Worm (Caenorhabditis elegans): ENCODE measurements around the gene srj-52.
"Not testable (repeated sequence)": the region's sequence is repeated elsewhere in the genome, so short reads cannot be mapped to it uniquely, and the experiment has no call there.

Gene srj-52

ce11 chrV:712882-713281, 17.1 kb upstream of the srj-52 start, which contains the start of gene cyp-33C11:
Gene cyp-33C11 (minus strand): TSS chrV:712982.
- TF ChIP-seq F37B4.10 (GFP tag; IDR thresholded peaks at IDR 0.05) (no peak), egrh-3 (GFP tag; IDR thresholded peaks at IDR 0.05) (no peak), ztf-6 (GFP tag; IDR thresholded peaks at IDR 0.05) (no peak), F57A8.1 (GFP tag; optimal IDR thresholded peaks at IDR 0.05) (no peak), lsy-27 (tag; optimal IDR thresholded peaks at IDR 0.05; ENCODE audit: borderline replicate concordance, insufficient read depth) (no peak), ztf-3 (GFP tag; optimal IDR thresholded peaks at IDR 0.05) (no peak), F23B12.7 (tag; optimal IDR thresholded peaks at IDR 0.05; ENCODE audit: insufficient read depth) (no peak), mel-28 (tag; optimal IDR thresholded peaks at IDR 0.05; ENCODE audit: borderline replicate concordance) (no peak), nhr-80 (tag; optimal IDR thresholded peaks at IDR 0.05) (no peak)

- TF ChIP-seq ztf-26 (tag; optimal IDR thresholded peaks at IDR 0.05) (no peak), mcd-1 (GFP tag; IDR thresholded peaks at IDR 0.05) (no peak), F39B2.1 (GFP tag; IDR thresholded peaks at IDR 0.05) (no peak), let-526 (GFP tag; IDR thresholded peaks at IDR 0.05) (no peak), F57C9.4 (tag; optimal IDR thresholded peaks at IDR 0.05) (no peak), lin-26 (GFP tag; IDR thresholded peaks at IDR 0.05) (no peak), dpff-1 (tag; optimal IDR thresholded peaks at IDR 0.05) (no peak), attf-6 (GFP tag; IDR thresholded peaks at IDR 0.05) (no peak), rec-8 (tag; optimal IDR thresholded peaks at IDR 0.05) (no peak), ccch-3 (GFP tag; optimal IDR thresholded peaks at IDR 0.05) (no peak), T07F8.4 (tag; optimal IDR thresholded peaks at IDR 0.05) (no peak)
Measured at ce11 chrV:708808-709207, 13.0 kb upstream of the srj-52 start, which contains the start of gene srbc-39. Gene srbc-39 (plus strand): TSS chrV:709108.

ce11 chrV:706918-707317, 11.1 kb upstream of the srj-52 start, which contains the start of gene srbc-38:
Gene srbc-38 (plus strand): TSS chrV:707218.
- no peak for TF ChIP-seq hmg-20 (GFP tag; IDR thresholded peaks at IDR 0.05)
- TF ChIP-seq snpc-1.1 (tag; optimal IDR thresholded peaks at IDR 0.05; ENCODE audit: insufficient read depth): no peak
- no peak for TF ChIP-seq dox-1 (GFP tag; IDR thresholded peaks at IDR 0.05)
- no peak for TF ChIP-seq attf-6 (GFP tag; IDR thresholded peaks at IDR 0.05)
- no peak for TF ChIP-seq somi-1 (GFP tag; optimal IDR thresholded peaks at IDR 0.05)
- no peak for TF ChIP-seq ceh-27 (GFP tag; optimal IDR thresholded peaks at IDR 0.05)
- no peak for TF ChIP-seq mxl-1 (tag; optimal IDR thresholded peaks at IDR 0.05)
- TF ChIP-seq aptf-3 (GFP tag; IDR thresholded peaks at IDR 0.05): no peak
- no peak for TF ChIP-seq nhr-120 (GFP tag; IDR thresholded peaks at IDR 0.05)

- peak; percentile 54 for TF ChIP-seq B0261.1 (tag; optimal IDR thresholded peaks at IDR 0.05)
- TF ChIP-seq aptf-3 (GFP tag; IDR thresholded peaks at IDR 0.05): 0 out of 2 replicates have a peak, but pooled peaks have one; percentile 31
- peak; percentile 26; the same call in 1 of the 2 replicates for TF ChIP-seq D2030.7 (GFP tag; IDR thresholded peaks at IDR 0.05)
- TF ChIP-seq ztf-25 (GFP tag; IDR thresholded peaks at IDR 0.05): peak; percentile 67; the same call in 1 of the 2 replicates
- peak; percentile 87 for TF ChIP-seq lin-26 (GFP tag; IDR thresholded peaks at IDR 0.05)
- not testable (repeated sequence) for TF ChIP-seq rpc-1 (optimal IDR thresholded peaks at IDR 0.05)
- peak; percentile 50 for TF ChIP-seq rpc-1 (tag; optimal IDR thresholded peaks at IDR 0.05)
- TF ChIP-seq tbp1 (GFP tag; optimal IDR thresholded peaks at IDR 0.05): peak; percentile 82
Measured at ce11 chrV:706449-706848, 10.6 kb upstream of the srj-52 start.

Measured in whole organism, young adult.